Fruit fly (Drosophila melanogaster) whole organism, embryonic: ENCODE data around the gene CG42674.

ENCODE experiments used
- CG10274 ChIP-seq: fragments of 200-800 bp; sonication (Bioruptor generic); optimal IDR thresholded peaks from 3 replicates; lab custom pipeline; 2017; ENCODE audit warnings: missing biosample characterization, mild to moderate bottlenecking, missing genetic modification characterization
- CG10462 ChIP-seq: fragments of 200-800 bp; sonication (Bioruptor generic); optimal IDR thresholded peaks from 2 replicates; lab custom pipeline; 2016; ENCODE audit warnings: missing biosample characterization, missing genetic modification characterization
- CG11093 ChIP-seq: fragments of 200-800 bp; sonication (Bioruptor generic); IDR thresholded peaks from 3 replicates; pipeline ENCODE4 v1.3.6; 2022; ENCODE audit warnings: missing biosample characterization, missing genetic modification characterization
- CG11695 ChIP-seq: fragments of 200-800 bp; sonication (Bioruptor generic); IDR thresholded peaks from 3 replicates; pipeline ENCODE4 v1.3.6; 2022; ENCODE audit warnings: missing biosample characterization, missing genetic modification characterization
- CG12942 ChIP-seq: fragments of 200-800 bp; sonication (Bioruptor generic); optimal IDR thresholded peaks from 3 replicates; lab custom pipeline; 2016; ENCODE audit warnings: missing biosample characterization, missing genetic modification characterization
- CG13775 ChIP-seq: fragments of 200-800 bp; sonication (Bioruptor generic); optimal IDR thresholded peaks from 3 replicates; lab custom pipeline; 2017; ENCODE audit warnings: missing biosample characterization, mild to moderate bottlenecking, missing genetic modification characterization
- CG15073 ChIP-seq: fragments of 200-800 bp; sonication (Bioruptor generic); optimal IDR thresholded peaks from 2 replicates; lab custom pipeline; 2016; ENCODE audit warnings: missing biosample characterization, missing genetic modification characterization
- CG17186 ChIP-seq: fragments of 200-800 bp; sonication (Bioruptor generic); optimal IDR thresholded peaks from 3 replicates; lab custom pipeline; 2017; ENCODE audit warnings: missing biosample characterization, missing genetic modification reagents, missing genetic modification characterization
- CG17385 ChIP-seq: fragments of 200-800 bp; sonication (Bioruptor generic); optimal IDR thresholded peaks from 3 replicates; lab custom pipeline; 2018; ENCODE audit warnings: missing biosample characterization, mild to moderate bottlenecking, missing genetic modification characterization
- CG33213 ChIP-seq: fragments of 200-800 bp; sonication (Bioruptor generic); optimal IDR thresholded peaks from 3 replicates; lab custom pipeline; 2016; ENCODE audit warnings: missing biosample characterization, missing genetic modification characterization
- CG3726 ChIP-seq: fragments of 200-800 bp; sonication (Bioruptor generic); IDR thresholded peaks from 3 replicates; pipeline ENCODE4, ENCODE4 v1.3.6; 2022; ENCODE audit warnings: missing biosample characterization, missing genetic modification characterization
- CG42726 ChIP-seq: fragments of 200-800 bp; sonication (Bioruptor generic); IDR thresholded peaks from 2 replicates; pipeline ENCODE4 v1.3.6; 2022; ENCODE audit warnings: missing biosample characterization, missing genetic modification characterization; ENCODE audit not compliant: partially characterized antibody
- CG4730 ChIP-seq: fragments of 200-800 bp; sonication (Bioruptor generic); IDR thresholded peaks from 2 replicates; pipeline ENCODE4 v1.3.6; 2022; ENCODE audit warnings: missing biosample characterization, missing genetic modification characterization
- CG6654 ChIP-seq: fragments of 200-800 bp; sonication (Bioruptor generic); optimal IDR thresholded peaks from 2 replicates; lab custom pipeline; 2017; ENCODE audit warnings: missing biosample characterization, mild to moderate bottlenecking, missing genetic modification characterization
- CG8478 ChIP-seq: fragments of >200 bp; optimal IDR thresholded peaks from 2 replicates; lab custom pipeline; 2018
- CG9609 ChIP-seq: fragments of 200-800 bp; sonication (Bioruptor generic); optimal IDR thresholded peaks from 3 replicates; lab custom pipeline; 2016; ENCODE audit warnings: missing biosample characterization, missing genetic modification characterization
- D19B ChIP-seq: fragments of 200-800 bp; sonication (Bioruptor generic); optimal IDR thresholded peaks from 2 replicates; lab custom pipeline; 2017; ENCODE audit warnings: missing biosample characterization, mild to moderate bottlenecking, missing genetic modification characterization
- Dll ChIP-seq: fragments of 200-800 bp; sonication (Bioruptor generic); IDR thresholded peaks from 4 replicates; pipeline ENCODE4 v1.3.6; 2022; ENCODE audit warnings: missing biosample characterization, missing genetic modification characterization; ENCODE audit not compliant: partially characterized antibody
- Fer2 ChIP-seq: fragments of 200-800 bp; sonication (Bioruptor generic); optimal IDR thresholded peaks from 2 replicates; lab custom pipeline; 2018; ENCODE audit warnings: missing biosample characterization, mild to moderate bottlenecking, missing genetic modification characterization, moderate library complexity
- HLHmδ ChIP-seq: fragments of 200-800 bp; sonication (Bioruptor generic); optimal IDR thresholded peaks from 2 replicates; lab custom pipeline; 2018; ENCODE audit warnings: missing biosample characterization, mild to moderate bottlenecking, missing genetic modification characterization, moderate library complexity
- Hey ChIP-seq: fragments of 200-800 bp; sonication (Bioruptor generic); optimal IDR thresholded peaks from 3 replicates; lab custom pipeline; 2018; ENCODE audit warnings: missing biosample characterization, mild to moderate bottlenecking, missing genetic modification characterization
- Meics ChIP-seq: fragments of 200-800 bp; sonication (Bioruptor generic); optimal IDR thresholded peaks from 2 replicates; lab custom pipeline; 2017; ENCODE audit warnings: missing biosample characterization, mild to moderate bottlenecking, missing genetic modification characterization
- NFAT ChIP-seq: fragments of 200-800 bp; sonication (Bioruptor generic); IDR thresholded peaks from 2 replicates; pipeline ENCODE4 v1.3.6; 2022; ENCODE audit warnings: missing biosample characterization, missing genetic modification characterization
- Pdp1 ChIP-seq, 2 experiments: fragments of 200-800 bp; sonication (Bioruptor generic); optimal IDR thresholded peaks; 3 replicates each; lab custom pipeline; 2016; ENCODE audit warnings: missing biosample characterization in 2 of 2, missing genetic modification characterization in 2 of 2, mild to moderate bottlenecking in 1 of 2, moderate library complexity in 1 of 2
- Rx ChIP-seq: fragments of 200-800 bp; sonication (Bioruptor generic); IDR thresholded peaks from 2 replicates; pipeline ENCODE4 v1.3.6; 2022; ENCODE audit warnings: missing biosample characterization, missing genetic modification characterization
- cg ChIP-seq: fragments of 200-800 bp; sonication (Bioruptor generic); optimal IDR thresholded peaks from 3 replicates; lab custom pipeline; 2019; ENCODE audit warnings: missing biosample characterization, mild to moderate bottlenecking, missing genetic modification characterization, moderate library complexity
- chinmo ChIP-seq: fragments of 200-800 bp; sonication (Bioruptor generic); IDR thresholded peaks from 4 replicates; pipeline ENCODE4 v1.3.6; 2022; ENCODE audit warnings: missing biosample characterization, missing genetic modification characterization; ENCODE audit not compliant: partially characterized antibody
- chm ChIP-seq: fragments of 200-800 bp; sonication (Bioruptor generic); IDR thresholded peaks from 2 replicates; pipeline ENCODE4 v1.3.6; 2022; ENCODE audit warnings: missing biosample characterization, missing genetic modification characterization
- dimm ChIP-seq: fragments of 200-800 bp; sonication (Bioruptor generic); IDR thresholded peaks from 2 replicates; pipeline ENCODE4 v1.3.6; 2022; ENCODE audit warnings: missing biosample characterization, missing genetic modification characterization
- ems ChIP-seq: fragments of 200-800 bp; sonication (Bioruptor generic); optimal IDR thresholded peaks from 3 replicates; lab custom pipeline; 2016; ENCODE audit warnings: missing biosample characterization, missing genetic modification characterization
- eve ChIP-seq, 2 experiments: fragments of >200 bp; optimal IDR thresholded peaks; 2 replicates each; lab custom pipeline; 2017; ENCODE audit warnings: missing biosample characterization in 2 of 2, missing genetic modification characterization in 2 of 2
- hb ChIP-seq: fragments of 200-800 bp; sonication (Bioruptor generic); IDR thresholded peaks from 3 replicates; pipeline ENCODE4 v1.3.6; 2022; ENCODE audit warnings: missing biosample characterization, missing genetic modification characterization; ENCODE audit not compliant: partially characterized antibody
- inv ChIP-seq: fragments of 200-800 bp; sonication (Bioruptor generic); IDR thresholded peaks from 2 replicates; pipeline ENCODE4 v1.3.6; 2022; ENCODE audit warnings: missing biosample characterization, missing genetic modification characterization; ENCODE audit not compliant: partially characterized antibody
- mirr ChIP-seq: fragments of 200-800 bp; sonication (Bioruptor generic); optimal IDR thresholded peaks from 3 replicates; lab custom pipeline; 2018; ENCODE audit warnings: missing biosample characterization, mild to moderate bottlenecking, missing genetic modification characterization
- pan ChIP-seq, 4 experiments: fragments of >200 bp in 3 of 4; fragments of 200-800 bp in 1 of 4; sonication (Bioruptor generic) in 1 of 4; optimal IDR thresholded peaks in 3 of 4; IDR thresholded peaks in 1 of 4; 2 replicates each; pipeline versions ENCODE4 v1.3.6 to Lab custom; 2017 to 2022; ENCODE audit warnings: missing biosample characterization in 2 of 4, missing genetic modification characterization in 2 of 4, mixed read lengths in 1 of 4
- pb ChIP-seq: fragments of 200-800 bp; sonication (Bioruptor generic); optimal IDR thresholded peaks from 3 replicates; lab custom pipeline; 2016; ENCODE audit warnings: missing biosample characterization, missing genetic modification characterization
- pho ChIP-seq: fragments of 200-800 bp; sonication (Bioruptor generic); optimal IDR thresholded peaks from 2 replicates; lab custom pipeline; 2016; ENCODE audit warnings: missing biosample characterization, missing genetic modification characterization
- sd ChIP-seq: fragments of 200-800 bp; sonication (Bioruptor generic); optimal IDR thresholded peaks from 3 replicates; lab custom pipeline; 2018; ENCODE audit warnings: missing biosample characterization, mild to moderate bottlenecking, missing genetic modification characterization, moderate library complexity
- sens ChIP-seq: fragments of 200-800 bp; sonication (Bioruptor generic); peaks from one replicate; lab custom pipeline; 2016; ENCODE audit warnings: missing biosample characterization, missing genetic modification characterization
- sisA ChIP-seq: fragments of 200-800 bp; sonication (Bioruptor generic); IDR thresholded peaks from 2 replicates; pipeline ENCODE4 v1.3.6; 2022; ENCODE audit warnings: missing biosample characterization, missing genetic modification characterization
- slou ChIP-seq: fragments of 200-800 bp; sonication (Bioruptor generic); optimal IDR thresholded peaks from 3 replicates; lab custom pipeline; 2016; ENCODE audit warnings: missing biosample characterization, missing genetic modification characterization
- toy ChIP-seq: fragments of 200-800 bp; sonication (Bioruptor generic); IDR thresholded peaks from 2 replicates; pipeline ENCODE4 v1.3.6; 2022; ENCODE audit warnings: missing biosample characterization, missing genetic modification characterization
- unpg ChIP-seq: fragments of 200-800 bp; sonication (Bioruptor generic); optimal IDR thresholded peaks from 3 replicates; lab custom pipeline; 2018; ENCODE audit warnings: missing biosample characterization, mild to moderate bottlenecking, missing genetic modification characterization, moderate library complexity
- vnd ChIP-seq: fragments of 200-800 bp; sonication (Bioruptor generic); IDR thresholded peaks from 3 replicates; pipeline ENCODE4 v1.3.6; 2022; ENCODE audit warnings: missing biosample characterization, missing genetic modification characterization; ENCODE audit not compliant: partially characterized antibody

Gene CG42674

dm6 chr3L:20197698-20198097, 419 bp downstream of the CG42674 start:
- TF ChIP-seq hb (GFP tag; lab: Robert Waterston, UW) (no peak), dimm (GFP tag; lab: Robert Waterston, UW) (no peak), Fer2 (tag; lab: Kevin White, UChicago) (no peak), CG17186 (GFP tag; lab: Kevin White, UChicago) (no peak), chinmo (GFP tag; lab: Robert Waterston, UW) (0 out of 4 replicates have a peak, but pooled peaks have one; percentile 13), HLHmδ (no peak), eve (GFP tag; optimal IDR thresholded peaks at IDR 0.05; lab: Kevin White, UChicago) (peak in 1 of 2 experiments; percentile 37), CG11695 (no peak), CG6654 (GFP tag; lab: Kevin White, UChicago) (no peak), Pdp1 (GFP tag; optimal IDR thresholded peaks at IDR 0.05; lab: Kevin White, UChicago) (peak in 1 of 2 experiments; percentile 96), CG8478 (lab: Kevin White, UChicago) (no peak), CG12942 (no peak), CG42726 (GFP tag; lab: Robert Waterston, UW) (no peak), cg (GFP tag; lab: Kevin White, UChicago) (peak; percentile 2), inv (GFP tag; lab: Robert Waterston, UW) (no peak), CG9609 (GFP tag; lab: Kevin White, UChicago) (no peak), NFAT (GFP tag; lab: Robert Waterston, UW) (no peak), ems (GFP tag; lab: Kevin White, UChicago) (no peak), pan (optimal IDR thresholded peaks at IDR 0.05; lab: Kevin White, UChicago) (no peak), pan (GFP tag; optimal IDR thresholded peaks at IDR 0.05 in 1 of 2, IDR thresholded peaks at IDR 0.05 in 1 of 2) (no peak), pb (GFP tag; lab: Kevin White, UChicago) (no peak), sens (GFP tag; lab: Kevin White, UChicago) (peak; percentile 56), Dll (no peak)

DNA sequence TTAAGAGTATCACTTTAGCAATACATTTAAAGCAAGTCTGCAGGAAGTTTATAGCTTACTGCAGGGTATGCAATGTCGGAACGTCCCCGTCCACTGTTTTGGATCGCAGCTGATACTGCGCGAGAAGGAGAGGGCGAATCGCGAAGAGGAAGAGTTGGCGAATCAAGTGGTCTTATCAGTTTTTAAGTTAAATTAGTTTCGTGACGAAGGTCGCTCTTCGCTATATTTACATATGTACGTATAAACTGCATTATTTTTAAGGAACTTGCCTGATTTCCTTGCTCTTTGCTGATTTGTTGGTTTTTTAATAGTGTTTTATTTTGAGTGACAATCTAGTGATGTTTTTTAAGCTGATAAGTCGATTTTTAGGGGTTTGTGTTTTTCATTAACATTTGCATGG, 904 bp downstream of the CG42674 start:
- TF ChIP-seq CG3726 (no peak), mirr (no peak), slou (GFP tag; lab: Kevin White, UChicago) (no peak), CG4730 (GFP tag; lab: Robert Waterston, UW) (no peak), D19B (peak; percentile 75), chm (GFP tag; lab: Robert Waterston, UW) (no peak), CG13775 (GFP tag; lab: Kevin White, UChicago) (no peak), toy (GFP tag; lab: Robert Waterston, UW) (no peak), sd (tag; lab: Kevin White, UChicago) (no peak), CG17385 (GFP tag; lab: Kevin White, UChicago) (peak; percentile 38), pho (GFP tag; lab: Kevin White, UChicago) (no peak), Hey (tag; lab: Kevin White, UChicago) (no peak), CG11093 (GFP tag; lab: Robert Waterston, UW) (no peak), CG10462 (GFP tag; lab: Kevin White, UChicago) (no peak), ems (GFP tag; lab: Kevin White, UChicago) (no peak), vnd (no peak), sisA (GFP tag; lab: Robert Waterston, UW) (no peak), CG33213 (no peak), Rx (no peak), Meics (GFP tag; lab: Kevin White, UChicago) (peak; percentile 92), CG10274 (GFP tag; lab: Kevin White, UChicago) (peak; percentile 29), unpg (GFP tag; lab: Kevin White, UChicago) (no peak), CG15073 (GFP tag; lab: Kevin White, UChicago) (no peak)
